Worm (Caenorhabditis elegans) whole organism, mixed stage, embryonic: ENCODE data around the gene twk-44.

Experiments used
- ces-1 ChIP-seq: fragments of 150-350 bp; optimal IDR thresholded peaks from 2 replicates; lab custom pipeline; 2014; ENCODE audit warnings: missing biosample characterization, missing genetic modification reagents, missing genetic modification characterization
- cnd-1 ChIP-seq: fragments of 200-800 bp; sonication (Bioruptor generic); optimal IDR thresholded peaks from 2 replicates; lab custom pipeline; 2018; ENCODE audit warnings: mild to moderate bottlenecking, missing genetic modification characterization, missing compliant biosample characterization
- lin-32 ChIP-seq: fragments of 200-800 bp; sonication (Bioruptor generic); optimal IDR thresholded peaks from 2 replicates; lab custom pipeline; 2018; ENCODE audit warnings: mild to moderate bottlenecking, missing genetic modification characterization, missing compliant biosample characterization
- lsy-2 ChIP-seq: fragments of 150-350 bp; optimal IDR thresholded peaks from 2 replicates; lab custom pipeline; 2014; ENCODE audit warnings: missing biosample characterization, missing genetic modification characterization
- nhr-76 ChIP-seq: sonication (generic microtip); optimal IDR thresholded peaks from 2 replicates; lab custom pipeline; 2017; ENCODE audit warnings: missing biosample characterization, missing genetic modification characterization
- pha-4 ChIP-seq: fragments of 150-350 bp; optimal IDR thresholded peaks from 2 replicates; lab custom pipeline; 2018; ENCODE audit warnings: missing biosample characterization, missing genetic modification reagents, missing genetic modification characterization
- ztf-11 ChIP-seq: fragments of 150-350 bp; optimal IDR thresholded peaks from 2 replicates; lab custom pipeline; 2014; ENCODE audit warnings: missing biosample characterization, missing genetic modification characterization

ce11 chrX:11574167-11574566 is 52.7 kb downstream of the twk-44 start:
- TF ChIP-seq ces-1, result no peak
- TF ChIP-seq pha-4 (tag; lab: Kevin White, UChicago), result no peak
- no peak for TF ChIP-seq nhr-76
- TF ChIP-seq cnd-1 (tag; lab: Kevin White, UChicago), result no peak
- no peak for TF ChIP-seq ztf-11 (tag; lab: Kevin White, UChicago)
- TF ChIP-seq lin-32 (GFP tag; lab: Kevin White, UChicago), result no peak
- TF ChIP-seq lsy-2 (tag; lab: Kevin White, UChicago), result no peak
